Worm (Caenorhabditis elegans): ENCODE measurements around the gene tbg-1.

tbg-1 gene

ce11 chrIII:9638159-9638754 lies 9.3 kb upstream of the tbg-1 start (continued):
- peak; percentile 6 for TF ChIP-seq nhr-102 (tag; optimal IDR thresholded peaks at IDR 0.05)
- no peak for TF ChIP-seq nhr-41 (GFP tag; IDR thresholded peaks at IDR 0.05)
- TF ChIP-seq Y5F2A.4 (GFP tag; optimal IDR thresholded peaks at IDR 0.05) = no peak
- peak; percentile 50 for TF ChIP-seq nhr-48 (tag; optimal IDR thresholded peaks at IDR 0.05)
- TF ChIP-seq vab-7 (GFP tag; IDR thresholded peaks at IDR 0.05) = no peak
- no peak for TF ChIP-seq duxl-1 (tag; optimal IDR thresholded peaks at IDR 0.05; ENCODE audit: poor library complexity)
- TF ChIP-seq nhr-77 (tag; optimal IDR thresholded peaks at IDR 0.05) = peak; percentile 42
- TF ChIP-seq sdz-12 (GFP tag; optimal IDR thresholded peaks at IDR 0.05) = no peak
- no peak for TF ChIP-seq ceh-32 (tag; optimal IDR thresholded peaks at IDR 0.05; ENCODE audit: poor library complexity)
- TF ChIP-seq F37D6.2 (tag; optimal IDR thresholded peaks at IDR 0.05) = no peak
- no peak for TF ChIP-seq zfp-3 (GFP tag; conservative IDR thresholded peaks at IDR 0.05)
- TF ChIP-seq hmg-1.1 (GFP tag; IDR thresholded peaks at IDR 0.05) = no peak
- peak; percentile 92 for TF ChIP-seq nhr-28 (tag; optimal IDR thresholded peaks at IDR 0.05)
- no peak for TF ChIP-seq madf-9 (GFP tag; conservative IDR thresholded peaks at IDR 0.05)
- no peak for TF ChIP-seq cey-2 (tag; optimal IDR thresholded peaks at IDR 0.05; ENCODE audit: borderline replicate concordance, insufficient read depth)
- peak; percentile 10 for TF ChIP-seq mes-2 (tag; optimal IDR thresholded peaks at IDR 0.05; ENCODE audit: poor library complexity, severe bottlenecking)
- TF ChIP-seq F26F4.8 (GFP tag; conservative IDR thresholded peaks at IDR 0.05) = no peak
- no peak for TF ChIP-seq rbr-2 (tag; optimal IDR thresholded peaks at IDR 0.05)
- no peak for TF ChIP-seq snpc-1.2 (GFP tag; IDR thresholded peaks at IDR 0.05)
- TF ChIP-seq madf-5 (GFP tag; IDR thresholded peaks at IDR 0.05) = no peak
- no peak for TF ChIP-seq spr-3 (GFP tag; optimal IDR thresholded peaks at IDR 0.05)
- TF ChIP-seq mxl-2 (GFP tag; conservative IDR thresholded peaks at IDR 0.05) = no peak
- TF ChIP-seq ztf-7 (tag; optimal IDR thresholded peaks at IDR 0.05) = no peak
- no peak for TF ChIP-seq zip-2 (tag; optimal IDR thresholded peaks at IDR 0.05)
- no peak for TF ChIP-seq ceh-62 (tag; optimal IDR thresholded peaks at IDR 0.05)
- no peak for TF ChIP-seq fos-1 (tag; optimal IDR thresholded peaks at IDR 0.05)
- TF ChIP-seq ctbp-1 (GFP tag; IDR thresholded peaks at IDR 0.05) = no peak
- no peak for TF ChIP-seq daf-19 (GFP tag; conservative IDR thresholded peaks at IDR 0.05)
- TF ChIP-seq ceh-44 (GFP tag; IDR thresholded peaks at IDR 0.05) = no peak
- TF ChIP-seq nhr-111 (GFP tag; optimal IDR thresholded peaks at IDR 0.05) = no peak
- no peak for TF ChIP-seq arid-1 (GFP tag; conservative IDR thresholded peaks at IDR 0.05)
- no peak for TF ChIP-seq lin-29 (GFP tag; IDR thresholded peaks at IDR 0.05)
- TF ChIP-seq ama-1 (optimal IDR thresholded peaks at IDR 0.05) = no peak
- TF ChIP-seq ZK546.5 (tag; optimal IDR thresholded peaks at IDR 0.05) = no peak
- no peak for TF ChIP-seq lin-13 (GFP tag; optimal IDR thresholded peaks at IDR 0.05)
- no peak for TF ChIP-seq Y105C5A.15 (GFP tag; IDR thresholded peaks at IDR 0.05)
- no peak for TF ChIP-seq snpc-4 (tag; optimal IDR thresholded peaks at IDR 0.05)
- TF ChIP-seq aha-1 (tag) = peak; percentile 72
- TF ChIP-seq mep-1 (tag; optimal IDR thresholded peaks at IDR 0.05) = no peak

ce11 chrIII:9637016-9637415 lies 8.1 kb upstream of the tbg-1 start, which contains the start of gene gei-13:
gei-13 (minus strand) TSS chrIII:9637116.
- TF ChIP-seq F49E8.2 (tag; optimal IDR thresholded peaks at IDR 0.05; ENCODE audit: borderline replicate concordance) = no peak
- no peak for TF ChIP-seq hlh-30 (tag; optimal IDR thresholded peaks at IDR 0.05; ENCODE audit: insufficient read depth)
- TF ChIP-seq daf-19 (GFP tag; conservative IDR thresholded peaks at IDR 0.05) = no peak
- TF ChIP-seq dmd-8 (GFP tag; IDR thresholded peaks at IDR 0.05) = no peak
- TF ChIP-seq zip-2 (tag; optimal IDR thresholded peaks at IDR 0.05) = no peak
- no peak for TF ChIP-seq ZK337.2 (GFP tag; IDR thresholded peaks at IDR 0.05)
- no peak for TF ChIP-seq mxl-3 (GFP tag; optimal IDR thresholded peaks at IDR 0.05)
